Fruit fly (Drosophila melanogaster) whole organism, wandering third instar larva: ENCODE results near the gene CG9109.

ENCODE experiments used
- Abd-B ChIP-seq: fragments of >200 bp; optimal IDR thresholded peaks from 2 replicates; lab custom pipeline; 2017; ENCODE audit warnings: missing biosample characterization, missing genetic modification characterization
- CG32264 ChIP-seq: fragments of 200-800 bp; sonication (Bioruptor generic); optimal IDR thresholded peaks from 2 replicates; lab custom pipeline; 2016; ENCODE audit warnings: missing biosample characterization, missing genetic modification characterization
- CG9705 ChIP-seq: fragments of 200-800 bp; sonication (Bioruptor generic); optimal IDR thresholded peaks from 2 replicates; lab custom pipeline; 2018; ENCODE audit warnings: missing biosample characterization, mild to moderate bottlenecking, missing genetic modification characterization
- CrebA ChIP-seq: fragments of 200-800 bp; sonication (Bioruptor generic); optimal IDR thresholded peaks from 2 replicates; lab custom pipeline; 2016; ENCODE audit warnings: missing biosample characterization, mild to moderate bottlenecking, missing genetic modification characterization, borderline replicate concordance
- Dfd ChIP-seq: fragments of >200 bp; optimal IDR thresholded peaks from 2 replicates; lab custom pipeline; 2017; ENCODE audit warnings: missing biosample characterization, missing genetic modification characterization
- Dif ChIP-seq: fragments of 200-275, 200-300 bp; sonication (Bioruptor generic); optimal IDR thresholded peaks from 2 replicates; lab custom pipeline; 2018; ENCODE audit warnings: missing biosample characterization, missing genetic modification characterization; ENCODE audit not compliant: partially characterized antibody
- GATAd ChIP-seq: sonication (Bioruptor generic); optimal IDR thresholded peaks from 2 replicates; lab custom pipeline; 2016; ENCODE audit warnings: missing biosample characterization, missing genetic modification characterization
- HLH106 ChIP-seq: fragments of 200-800 bp; optimal IDR thresholded peaks from 3 replicates; lab custom pipeline; 2019; ENCODE audit warnings: missing biosample characterization, mild to moderate bottlenecking, missing genetic modification characterization, moderate library complexity
- Hnf4 ChIP-seq: fragments of 200-800 bp; sonication (Bioruptor generic); optimal IDR thresholded peaks from 2 replicates; lab custom pipeline; 2016; ENCODE audit warnings: missing biosample characterization, mild to moderate bottlenecking, missing genetic modification characterization
- Hr78 ChIP-seq: fragments of >200 bp; optimal IDR thresholded peaks from 2 replicates; lab custom pipeline; 2017; ENCODE audit warnings: missing biosample characterization, missing genetic modification characterization
- Hr83 ChIP-seq: fragments of 200-300 bp; sonication (Bioruptor generic); optimal IDR thresholded peaks from 2 replicates; lab custom pipeline; 2016; ENCODE audit warnings: missing biosample characterization, mild to moderate bottlenecking, missing genetic modification characterization, moderate library complexity; ENCODE audit not compliant: poor library complexity, severe bottlenecking
- Jra ChIP-seq: sonication (Bioruptor generic); optimal IDR thresholded peaks from 2 replicates; lab custom pipeline; 2016; ENCODE audit warnings: missing biosample characterization, missing genetic modification characterization
- Mio ChIP-seq: sonication (Bioruptor generic); optimal IDR thresholded peaks from 2 replicates; lab custom pipeline; 2016; ENCODE audit warnings: missing biosample characterization, missing genetic modification characterization
- Myc ChIP-seq: fragments of >200 bp; optimal IDR thresholded peaks from 2 replicates; lab custom pipeline; 2017
- N ChIP-seq: fragments of >200 bp; optimal IDR thresholded peaks from 2 replicates; lab custom pipeline; 2018; ENCODE audit warnings: missing biosample characterization, missing external identifiers, missing genetic modification characterization
- OdsH ChIP-seq: fragments of 200-800 bp; sonication (Bioruptor generic); optimal IDR thresholded peaks from 2 replicates; lab custom pipeline; 2016; ENCODE audit warnings: missing biosample characterization, mild to moderate bottlenecking, missing genetic modification characterization
- Rel ChIP-seq, 2 experiments: fragments of 200-800 bp; sonication (Bioruptor generic) in 1 of 2; optimal IDR thresholded peaks; 2 replicates in 1 of 2; 3 replicates in 1 of 2; lab custom pipeline; 2016 to 2019; ENCODE audit warnings: mild to moderate bottlenecking in 2 of 2, missing biosample characterization in 2 of 2, missing genetic modification characterization in 2 of 2, moderate library complexity in 1 of 2
- Sp1 ChIP-seq: fragments of 200-800 bp; sonication (Bioruptor generic); optimal IDR thresholded peaks from 3 replicates; lab custom pipeline; 2019; ENCODE audit warnings: missing biosample characterization, mild to moderate bottlenecking, missing genetic modification characterization, moderate library complexity
- Vsx2 ChIP-seq: fragments of 200-300, 225-300 bp; sonication (Bioruptor generic); optimal IDR thresholded peaks from 2 replicates; lab custom pipeline; 2018; ENCODE audit warnings: missing biosample characterization, missing genetic modification characterization; ENCODE audit not compliant: partially characterized antibody
- br ChIP-seq: fragments of 200-800 bp; sonication (Bioruptor generic); optimal IDR thresholded peaks from 2 replicates; lab custom pipeline; 2016; ENCODE audit warnings: missing biosample characterization, missing genetic modification characterization
- brk ChIP-seq: fragments of 200-800 bp; sonication (Bioruptor generic); optimal IDR thresholded peaks from 2 replicates; lab custom pipeline; 2016; ENCODE audit warnings: missing biosample characterization, mild to moderate bottlenecking, missing genetic modification characterization
- dl ChIP-seq, 2 experiments: fragments of 175-275, 200-275 bp in 1 of 2; fragments of 200-275 bp in 1 of 2; sonication (Bioruptor generic); optimal IDR thresholded peaks; lab custom pipeline; 2018; ENCODE audit warnings: mild to moderate bottlenecking in 2 of 2, missing biosample characterization in 2 of 2, missing genetic modification characterization in 2 of 2, moderate library complexity in 2 of 2; ENCODE audit not compliant: partially characterized antibody in 2 of 2, insufficient read depth in 1 of 2
- dmrt93B ChIP-seq: fragments of 200-800 bp; sonication (Bioruptor generic); optimal IDR thresholded peaks from 2 replicates; lab custom pipeline; 2018; ENCODE audit warnings: missing biosample characterization, mild to moderate bottlenecking, missing genetic modification characterization
- dsf ChIP-seq: sonication (Bioruptor generic); optimal IDR thresholded peaks from 2 replicates; lab custom pipeline; 2016; ENCODE audit warnings: missing biosample characterization, missing genetic modification characterization, borderline replicate concordance
- ey ChIP-seq: fragments of 200-800 bp; sonication (Bioruptor generic); optimal IDR thresholded peaks from 2 replicates; lab custom pipeline; 2016; ENCODE audit warnings: missing biosample characterization, missing genetic modification characterization
- foxo ChIP-seq, 2 experiments: fragments of 200-800 bp; sonication (Bioruptor generic); optimal IDR thresholded peaks; 2 replicates in 1 of 2; 3 replicates in 1 of 2; lab custom pipeline; 2016 to 2017; ENCODE audit warnings: missing biosample characterization in 2 of 2, missing genetic modification characterization in 2 of 2
- fru ChIP-seq: fragments of 200-800 bp; sonication (Bioruptor generic); optimal IDR thresholded peaks from 3 replicates; lab custom pipeline; 2016; ENCODE audit warnings: missing biosample characterization, mild to moderate bottlenecking, missing genetic modification characterization
- h ChIP-seq: fragments of 200-800 bp; sonication (Bioruptor generic); optimal IDR thresholded peaks from 3 replicates; lab custom pipeline; 2016; ENCODE audit warnings: missing biosample characterization, mild to moderate bottlenecking, missing genetic modification characterization
- jim ChIP-seq: fragments of 175-275, 200-325 bp; sonication (Bioruptor generic); optimal IDR thresholded peaks from 2 replicates; lab custom pipeline; 2016; ENCODE audit warnings: missing biosample characterization, mild to moderate bottlenecking, missing genetic modification characterization
- lola ChIP-seq: fragments of >200 bp; optimal IDR thresholded peaks from 2 replicates; lab custom pipeline; 2017; ENCODE audit warnings: missing biosample characterization, missing genetic modification characterization
- pan ChIP-seq: fragments of >200 bp; optimal IDR thresholded peaks from 2 replicates; lab custom pipeline; 2017
- psq ChIP-seq: fragments of 200-800 bp; sonication (Bioruptor generic); optimal IDR thresholded peaks from 3 replicates; lab custom pipeline; 2017; ENCODE audit warnings: missing biosample characterization, mild to moderate bottlenecking, missing genetic modification characterization, moderate library complexity
- rgr ChIP-seq: fragments of 200-800 bp; sonication (Bioruptor generic); optimal IDR thresholded peaks from 3 replicates; lab custom pipeline; 2016; ENCODE audit warnings: missing biosample characterization, mild to moderate bottlenecking, missing genetic modification characterization
- sage ChIP-seq: fragments of 200-800 bp; sonication (Bioruptor generic); optimal IDR thresholded peaks from 2 replicates; lab custom pipeline; 2016; ENCODE audit warnings: missing biosample characterization, mild to moderate bottlenecking, missing genetic modification characterization
- sv ChIP-seq: fragments of 200-800 bp; sonication (Bioruptor generic); optimal IDR thresholded peaks from 3 replicates; lab custom pipeline; 2016; ENCODE audit warnings: missing biosample characterization, missing genetic modification characterization
- tai ChIP-seq: sonication (Bioruptor generic); optimal IDR thresholded peaks from 2 replicates; lab custom pipeline; 2016; ENCODE audit warnings: missing biosample characterization, missing genetic modification characterization
- usp ChIP-seq: fragments of >200 bp; optimal IDR thresholded peaks from 2 replicates; lab custom pipeline; 2017; ENCODE audit warnings: missing biosample characterization, missing genetic modification characterization
- woc ChIP-seq: sonication (Bioruptor generic); optimal IDR thresholded peaks from 2 replicates; lab custom pipeline; 2016; ENCODE audit warnings: missing biosample characterization, mild to moderate bottlenecking, missing genetic modification characterization

CG9109 gene

DNA sequence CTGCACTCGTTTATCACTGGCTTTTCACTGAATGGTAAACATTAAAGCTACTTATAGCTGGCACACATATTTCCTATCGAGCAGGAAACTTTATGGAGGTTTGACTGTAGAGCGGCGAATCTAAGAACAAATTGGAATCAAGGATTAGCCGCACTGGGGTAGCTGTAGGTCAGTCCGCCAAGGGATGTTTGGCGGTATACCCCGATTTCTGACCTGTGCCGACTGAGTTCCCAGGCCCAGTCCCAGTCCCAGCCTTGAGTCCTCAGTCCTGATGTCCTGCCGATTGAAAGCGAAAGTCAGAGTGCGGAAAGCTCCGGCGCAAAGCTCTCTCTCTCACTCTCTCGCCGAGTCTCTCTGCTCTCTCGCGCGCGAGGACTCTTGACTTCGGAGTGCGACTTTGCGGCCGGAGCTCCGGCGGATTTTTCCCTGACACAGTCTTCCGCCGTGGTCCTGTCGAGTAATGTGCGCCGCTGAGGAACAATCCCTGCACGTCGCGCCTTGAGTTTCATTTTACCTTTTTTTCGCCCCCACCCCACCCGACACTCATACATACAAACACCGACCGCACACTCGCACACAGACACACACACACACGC lies 19.7 kb upstream of the CG9109 start, which contains the start of gene CG13995:
Gene CG13995 (plus strand): TSS at position 429 of the 596 bp plus-strand sequence.
- TF ChIP-seq Dif (GFP tag; lab: Kevin White, UChicago), result peak; percentile 33
- TF ChIP-seq CG32264 (GFP tag; lab: Kevin White, UChicago), result no peak

- TF ChIP-seq ey (GFP tag; lab: Kevin White, UChicago), result peak; percentile 93
- TF ChIP-seq usp (GFP tag; lab: Kevin White, UChicago), result no peak
- peak; percentile 76 for TF ChIP-seq dsf (GFP tag; lab: Kevin White, UChicago)
- no peak for TF ChIP-seq Dif (GFP tag; lab: Kevin White, UChicago)
- TF ChIP-seq Rel (GFP tag; optimal IDR thresholded peaks at IDR 0.05; lab: Kevin White, UChicago), result peak; percentile 87
- TF ChIP-seq Rel (tag; optimal IDR thresholded peaks at IDR 0.05; lab: Kevin White, UChicago), result peak; percentile 88
- TF ChIP-seq dmrt93B (GFP tag; lab: Kevin White, UChicago), result peak; percentile 75
- TF ChIP-seq Hnf4, result peak; percentile 94
- TF ChIP-seq h (GFP tag; lab: Kevin White, UChicago), result peak; percentile 98
- no peak for TF ChIP-seq pan (lab: Kevin White, UChicago)
- peak; percentile 90 for TF ChIP-seq CG32264 (GFP tag; lab: Kevin White, UChicago)
- peak; percentile 88 for TF ChIP-seq sage (GFP tag; lab: Kevin White, UChicago)
- TF ChIP-seq GATAd (GFP tag; lab: Kevin White, UChicago), result no peak
- no peak for TF ChIP-seq lola (GFP tag; lab: Kevin White, UChicago)
- peak; percentile 93 for TF ChIP-seq woc (GFP tag; lab: Kevin White, UChicago)
- TF ChIP-seq foxo (GFP tag; optimal IDR thresholded peaks at IDR 0.05; lab: Kevin White, UChicago), result peak; percentile 92 to 95
- TF ChIP-seq rgr, result peak; percentile 98
- peak; percentile 53 for TF ChIP-seq Mio (GFP tag; lab: Kevin White, UChicago)
- TF ChIP-seq fru, result peak; percentile 98
- TF ChIP-seq br (GFP tag; lab: Kevin White, UChicago), result peak; percentile 97
- TF ChIP-seq psq (GFP tag; lab: Kevin White, UChicago), result peak; percentile 90
- TF ChIP-seq Vsx2 (GFP tag; lab: Kevin White, UChicago), result no peak
- peak; percentile 64 for TF ChIP-seq Jra (GFP tag; lab: Kevin White, UChicago)
- TF ChIP-seq dl (GFP tag; optimal IDR thresholded peaks at IDR 0.05; lab: Kevin White, UChicago; ENCODE audit: insufficient read depth in 1 of 2, partially characterized antibody in 2 of 2), result no peak
- no peak for TF ChIP-seq tai (GFP tag; lab: Kevin White, UChicago)
- no peak for TF ChIP-seq Myc
- no peak for TF ChIP-seq jim
- TF ChIP-seq Hr83 (GFP tag; lab: Kevin White, UChicago), result peak; percentile 57
- peak; percentile 97 for TF ChIP-seq Sp1 (GFP tag; lab: Kevin White, UChicago)
- peak; percentile 96 for TF ChIP-seq OdsH (GFP tag; lab: Kevin White, UChicago)
- TF ChIP-seq brk (GFP tag; lab: Kevin White, UChicago), result no peak
- no peak for TF ChIP-seq CrebA
- peak; percentile 94 for TF ChIP-seq HLH106 (tag; lab: Kevin White, UChicago)
- peak; percentile 97 for TF ChIP-seq sv
- no peak for TF ChIP-seq Abd-B (GFP tag; lab: Kevin White, UChicago)
- no peak for TF ChIP-seq N (GFP tag; lab: Kevin White, UChicago)
- no peak for TF ChIP-seq Hr78 (GFP tag; lab: Kevin White, UChicago)
- peak; percentile 91 for TF ChIP-seq CG9705 (GFP tag; lab: Kevin White, UChicago)
- no peak for TF ChIP-seq Dfd
These were observed 17.0 kb upstream of the CG9109 start for dm6 chr2L:6051212-6051621.
